Fruit fly (Drosophila melanogaster): ENCODE measurements around the gene CG32756.

Gene CG32756

dm6 chrX:5900146-5901093 lies 45.1 kb upstream of the CG32756 start, which contains the start of gene Act5C (continued):
- TF ChIP-seq CG7271 (tag; optimal IDR thresholded peaks at IDR 0.05) (peak; percentile 84), CG30020 (tag; optimal IDR thresholded peaks at IDR 0.05) (peak; percentile 62), Doc3 (GFP tag; IDR thresholded peaks at IDR 0.05; ENCODE audit: partially characterized antibody) (no peak), knrl (GFP tag; IDR thresholded peaks at IDR 0.05; ENCODE audit: partially characterized antibody) (no peak), org-1 (GFP tag; optimal IDR thresholded peaks at IDR 0.05) (peak; percentile 93), CG13296 (GFP tag; optimal IDR thresholded peaks at IDR 0.05) (peak; percentile 90), danr (GFP tag; IDR thresholded peaks at IDR 0.05) (peak; percentile 81), Hr78 (GFP tag; optimal IDR thresholded peaks at IDR 0.05) (peak in 1 of 2 experiments; percentile 71), CG1529 (GFP tag; optimal IDR thresholded peaks at IDR 0.05) (peak; percentile 90), ssp (GFP tag; IDR thresholded peaks at IDR 0.05) (peak; percentile 82), PHDP (tag; optimal IDR thresholded peaks at IDR 0.05) (peak; percentile 93), Opbp (GFP tag; IDR thresholded peaks at IDR 0.05; ENCODE audit: partially characterized antibody) (no peak), gfzf (GFP tag; optimal IDR thresholded peaks at IDR 0.05) (peak; percentile 11), CG15696 (tag; optimal IDR thresholded peaks at IDR 0.05) (peak; percentile 95), Chrac-16 (GFP tag; optimal IDR thresholded peaks at IDR 0.05) (peak; percentile 94), hkb (optimal IDR thresholded peaks at IDR 0.05) (no peak), hkb (GFP tag; IDR thresholded peaks at IDR 0.05) (peak; percentile 94), maf-S (GFP tag; optimal IDR thresholded peaks at IDR 0.05) (peak; percentile 91), pan (optimal IDR thresholded peaks at IDR 0.05) (no peak), pan (GFP tag; optimal IDR thresholded peaks at IDR 0.05 in 1 of 2, IDR thresholded peaks at IDR 0.05 in 1 of 2) (peak in 1 of 2 experiments; percentile 91), Vsx1 (GFP tag; optimal IDR thresholded peaks at IDR 0.05) (peak; percentile 81), Rfx (GFP tag; IDR thresholded peaks at IDR 0.05) (peak; percentile 96), CG10543 (GFP tag; optimal IDR thresholded peaks at IDR 0.05) (peak; percentile 66), Ravus (GFP tag; IDR thresholded peaks at IDR 0.05) (peak; percentile 74), slp2 (GFP tag; optimal IDR thresholded peaks at IDR 0.05) (peak; percentile 94), stc (GFP tag; IDR thresholded peaks at IDR 0.05) (peak; percentile 92), fru (optimal IDR thresholded peaks at IDR 0.05) (no peak), CG1832 (GFP tag; optimal IDR thresholded peaks at IDR 0.05) (no peak), pros (GFP tag; optimal IDR thresholded peaks at IDR 0.05) (peak; percentile 85), Drgx (GFP tag; IDR thresholded peaks at IDR 0.05) (peak; percentile 96), gt (GFP tag; IDR thresholded peaks at IDR 0.05) (peak; percentile 81; the same call in 1 of the 2 replicates), dpn (GFP tag; optimal IDR thresholded peaks at IDR 0.05) (peak; percentile 92 to 97), Dip3 (GFP tag; optimal IDR thresholded peaks at IDR 0.05) (peak; percentile 87), cas (GFP tag; IDR thresholded peaks at IDR 0.05) (peak; percentile 76), vfl (GFP tag; optimal IDR thresholded peaks at IDR 0.05) (peak; percentile 79), CG4820 (GFP tag; optimal IDR thresholded peaks at IDR 0.05) (peak; percentile 92), Dbx (GFP tag; IDR thresholded peaks at IDR 0.05) (peak; percentile 89; the same call in 2 of the 3 replicates), tin (GFP tag; optimal IDR thresholded peaks at IDR 0.05) (peak; percentile 94), oc (tag; optimal IDR thresholded peaks at IDR 0.05) (peak; percentile 95), bsh (GFP tag; optimal IDR thresholded peaks at IDR 0.05) (peak; percentile 90 to 97), CG16813 (GFP tag; IDR thresholded peaks at IDR 0.05; ENCODE audit: partially characterized antibody) (no peak), az2 (GFP tag; optimal IDR thresholded peaks at IDR 0.05) (peak; percentile 94), CG13624 (GFP tag; optimal IDR thresholded peaks at IDR 0.05) (peak; percentile 94), CG11695 (GFP tag; IDR thresholded peaks at IDR 0.05) (peak; percentile 90), Trl (optimal IDR thresholded peaks at IDR 0.05) (peak; percentile 52 to 68), Trl (GFP tag; optimal IDR thresholded peaks at IDR 0.05) (peak; percentile 96), grn (GFP tag; optimal IDR thresholded peaks at IDR 0.05) (peak; percentile 37), CG4360 (GFP tag; IDR thresholded peaks at IDR 0.05) (peak; percentile 72; the same call in 1 of the 2 replicates), CG13424 (tag; optimal IDR thresholded peaks at IDR 0.05) (peak; percentile 93)
